Worm (Caenorhabditis elegans): ENCODE results near the gene C04C3.9.

- TF ChIP-seq ztf-23 (GFP tag; IDR thresholded peaks at IDR 0.05) = no peak
- TF ChIP-seq klf-2 (GFP tag; conservative IDR thresholded peaks at IDR 0.05) = no peak
- TF ChIP-seq cog-1 (tag; optimal IDR thresholded peaks at IDR 0.05) = no peak
- no peak for TF ChIP-seq flt-1 (GFP tag; IDR thresholded peaks at IDR 0.05)
- no peak for TF ChIP-seq T22C8.4 (GFP tag; IDR thresholded peaks at IDR 0.05)
- TF ChIP-seq ref-1 (GFP tag; conservative IDR thresholded peaks at IDR 0.05) = no peak
- no peak for TF ChIP-seq ztf-29 (GFP tag; IDR thresholded peaks at IDR 0.05)
- TF ChIP-seq med-1 (GFP tag; optimal IDR thresholded peaks at IDR 0.05; ENCODE audit: insufficient read depth) = no peak
These were observed 25.0 kb upstream of the C04C3.9 start, which contains the start of gene srz-23 for ce11 chrIV:3453346-3453745.

All from whole organism, midembryonic.